Worm (Caenorhabditis elegans): ENCODE measurements around the gene pgm-1.

pgm-1 gene

ce11 chrII:4937743-4938142, 48.5 kb downstream of the pgm-1 start, which contains the start of gene ZK546.4:
Gene ZK546.4, plus strand, starts transcription at chrII:4938043.
- no peak for TF ChIP-seq syd-9 (tag; optimal IDR thresholded peaks at IDR 0.05)
- no peak for TF ChIP-seq eyg-1 (tag; optimal IDR thresholded peaks at IDR 0.05)
- TF ChIP-seq sox-2 (GFP tag; IDR thresholded peaks at IDR 0.05): no peak
- TF ChIP-seq ceh-18 (tag; optimal IDR thresholded peaks at IDR 0.05): no peak
- no peak for TF ChIP-seq pax-1 (tag; optimal IDR thresholded peaks at IDR 0.05)
- no peak for TF ChIP-seq ref-2 (tag; optimal IDR thresholded peaks at IDR 0.05)
- TF ChIP-seq ceh-9 (tag; optimal IDR thresholded peaks at IDR 0.05): no peak
- no peak for TF ChIP-seq ets-4 (tag; optimal IDR thresholded peaks at IDR 0.05)
- no peak for TF ChIP-seq unc-55 (GFP tag; optimal IDR thresholded peaks at IDR 0.05)
- no peak for TF ChIP-seq tbx-2 (tag; optimal IDR thresholded peaks at IDR 0.05)
- TF ChIP-seq ztf-16 (tag; optimal IDR thresholded peaks at IDR 0.05): no peak

Measured in whole organism, late embryonic.